Fruit fly (Drosophila melanogaster) whole organism, prepupa: ENCODE results near the gene CG2641.

ENCODE experiments used
- CG10631 ChIP-seq: fragments of 200-800 bp; sonication (Bioruptor generic); optimal IDR thresholded peaks from 2 replicates; lab custom pipeline; 2016; ENCODE audit warnings: missing biosample characterization, missing genetic modification characterization
- CG10669 ChIP-seq: fragments of 200-800 bp; sonication (Bioruptor generic); optimal IDR thresholded peaks from 3 replicates; lab custom pipeline; 2018; ENCODE audit warnings: missing biosample characterization, mild to moderate bottlenecking, missing genetic modification characterization, moderate library complexity
- CG15336 ChIP-seq: fragments of 200-800 bp; sonication (Bioruptor generic); IDR thresholded peaks from 2 replicates; pipeline ENCODE4 v1.3.6; 2022; ENCODE audit warnings: missing biosample characterization, missing genetic modification characterization
- CG1621 ChIP-seq: fragments of 200-800 bp; sonication (Bioruptor generic); optimal IDR thresholded peaks from 3 replicates; lab custom pipeline; 2018; ENCODE audit warnings: missing biosample characterization, mild to moderate bottlenecking, missing genetic modification characterization
- CG16779 ChIP-seq: fragments of 200-800 bp; sonication (Bioruptor generic); optimal IDR thresholded peaks from 3 replicates; lab custom pipeline; 2017; ENCODE audit warnings: missing biosample characterization, mild to moderate bottlenecking, missing genetic modification characterization
- CG3032 ChIP-seq: fragments of 200-800 bp; optimal IDR thresholded peaks from 2 replicates; lab custom pipeline; 2019; ENCODE audit warnings: missing biosample characterization, mild to moderate bottlenecking, missing genetic modification characterization, moderate library complexity
- CG32006 ChIP-seq: fragments of 200-800 bp; sonication (Bioruptor generic); optimal IDR thresholded peaks from 3 replicates; lab custom pipeline; 2017; ENCODE audit warnings: missing biosample characterization, mild to moderate bottlenecking, missing genetic modification characterization
- CG34406 ChIP-seq: fragments of 200-800 bp; sonication (Bioruptor generic); optimal IDR thresholded peaks from 3 replicates; lab custom pipeline; 2016; ENCODE audit warnings: missing biosample characterization, missing genetic modification characterization
- CG3919 ChIP-seq: fragments of 200-800 bp; sonication (Bioruptor generic); optimal IDR thresholded peaks from 3 replicates; lab custom pipeline; 2016; ENCODE audit warnings: missing biosample characterization, missing genetic modification characterization
- CG6163 ChIP-seq: fragments of 200-800 bp; sonication (Bioruptor generic); IDR thresholded peaks from 3 replicates; pipeline ENCODE4 v1.3.6; 2022; ENCODE audit warnings: missing biosample characterization, missing genetic modification characterization
- CG6276 ChIP-seq: fragments of 200-800 bp; sonication (Bioruptor generic); optimal IDR thresholded peaks from 2 replicates; lab custom pipeline; 2017; ENCODE audit warnings: missing biosample characterization, mild to moderate bottlenecking, missing genetic modification characterization
- CG6792 ChIP-seq: fragments of 200-800 bp; sonication (Bioruptor generic); optimal IDR thresholded peaks from 3 replicates; lab custom pipeline; 2016; ENCODE audit warnings: missing biosample characterization, missing genetic modification characterization
- CG6808 ChIP-seq: fragments of 200-800 bp; sonication (Bioruptor generic); optimal IDR thresholded peaks from 3 replicates; lab custom pipeline; 2017; ENCODE audit warnings: missing biosample characterization, missing genetic modification characterization, mild to moderate bottlenecking, moderate library complexity, missing genetic modification reagents
- CG6854 ChIP-seq: fragments of 200-800 bp; sonication (Bioruptor generic); optimal IDR thresholded peaks from 2 replicates; lab custom pipeline; 2017; ENCODE audit warnings: missing biosample characterization, mild to moderate bottlenecking, missing genetic modification characterization
- CG7368 ChIP-seq: fragments of 200-800 bp; sonication (Bioruptor generic); optimal IDR thresholded peaks from 3 replicates; lab custom pipeline; 2016; ENCODE audit warnings: missing biosample characterization, missing genetic modification characterization
- CG8119 ChIP-seq: fragments of 200-800 bp; sonication (Bioruptor generic); IDR thresholded peaks from 3 replicates; pipeline ENCODE4 v1.3.6; 2022; ENCODE audit warnings: missing biosample characterization, missing genetic modification characterization
- CG8319 ChIP-seq: fragments of 200-800 bp; sonication (Bioruptor generic); optimal IDR thresholded peaks from 3 replicates; lab custom pipeline; 2016; ENCODE audit warnings: missing biosample characterization, missing genetic modification characterization
- CG8632 ChIP-seq: fragments of 200-800 bp; sonication (Bioruptor generic); optimal IDR thresholded peaks from 3 replicates; lab custom pipeline; 2016; ENCODE audit warnings: missing biosample characterization, missing genetic modification characterization
- CG9139 ChIP-seq: fragments of 200-800 bp; sonication (Bioruptor generic); optimal IDR thresholded peaks from 3 replicates; lab custom pipeline; 2017; ENCODE audit warnings: missing biosample characterization, mild to moderate bottlenecking, missing genetic modification characterization
- Eip75B ChIP-seq: fragments of 200-800 bp; sonication (Bioruptor generic); optimal IDR thresholded peaks from 3 replicates; lab custom pipeline; 2016; ENCODE audit warnings: missing biosample characterization, missing genetic modification characterization
- Eip78C ChIP-seq: fragments of 200-800 bp; sonication (Bioruptor generic); peaks from one replicate; lab custom pipeline; 2016; ENCODE audit warnings: missing biosample characterization, missing genetic modification characterization
- Ets21C ChIP-seq: fragments of 200-800 bp; sonication (Bioruptor generic); optimal IDR thresholded peaks from 3 replicates; lab custom pipeline; 2016; ENCODE audit warnings: missing biosample characterization, missing genetic modification characterization
- Ets96B ChIP-seq: fragments of 200-800 bp; optimal IDR thresholded peaks from 2 replicates; lab custom pipeline; 2019; ENCODE audit warnings: missing biosample characterization, mild to moderate bottlenecking, missing genetic modification characterization, moderate library complexity
- Gug ChIP-seq: fragments of 200-800 bp; sonication (Bioruptor generic); IDR thresholded peaks from 2 replicates; pipeline ENCODE4 v1.3.6; 2022; ENCODE audit warnings: missing biosample characterization, missing genetic modification characterization
- Hr38 ChIP-seq: sonication (Bioruptor generic); optimal IDR thresholded peaks from 2 replicates; lab custom pipeline; 2016; ENCODE audit warnings: missing biosample characterization, missing genetic modification characterization
- Hr4 ChIP-seq: fragments of 200-800 bp; sonication (Bioruptor generic); optimal IDR thresholded peaks from 3 replicates; lab custom pipeline; 2016; ENCODE audit warnings: missing biosample characterization, missing genetic modification characterization
- Lpt ChIP-seq: fragments of 200-800 bp; sonication (Bioruptor generic); optimal IDR thresholded peaks from 3 replicates; lab custom pipeline; 2016; ENCODE audit warnings: missing biosample characterization, missing genetic modification characterization
- Met ChIP-seq: fragments of 200-800 bp; sonication (Bioruptor generic); optimal IDR thresholded peaks from 3 replicates; lab custom pipeline; 2016; ENCODE audit warnings: missing biosample characterization, missing genetic modification characterization
- Smox ChIP-seq: fragments of 200-800 bp; sonication (Bioruptor generic); optimal IDR thresholded peaks from 3 replicates; lab custom pipeline; 2016; ENCODE audit warnings: missing biosample characterization, missing genetic modification characterization
- Sox102F ChIP-seq: fragments of 200-800 bp; sonication (Bioruptor generic); optimal IDR thresholded peaks from 2 replicates; lab custom pipeline; 2016; ENCODE audit warnings: missing biosample characterization, mild to moderate bottlenecking, missing genetic modification characterization
- Sox15 ChIP-seq: fragments of 200-800 bp; sonication (Bioruptor generic); optimal IDR thresholded peaks from 3 replicates; lab custom pipeline; 2016; ENCODE audit warnings: missing biosample characterization, missing genetic modification characterization
- achi ChIP-seq: fragments of 200-800 bp; sonication (Bioruptor generic); optimal IDR thresholded peaks from 3 replicates; lab custom pipeline; 2016; ENCODE audit warnings: missing biosample characterization, missing genetic modification characterization
- cyc ChIP-seq: fragments of 200-800 bp; sonication (Bioruptor generic); optimal IDR thresholded peaks from 3 replicates; lab custom pipeline; 2016; ENCODE audit warnings: missing biosample characterization, missing genetic modification characterization
- dsx ChIP-seq: fragments of 200-800 bp; optimal IDR thresholded peaks from 3 replicates; lab custom pipeline; 2019; ENCODE audit warnings: missing biosample characterization, mild to moderate bottlenecking, missing genetic modification characterization, moderate library complexity; ENCODE audit not compliant: poor library complexity, severe bottlenecking
- eg ChIP-seq: fragments of 200-800 bp; sonication (Bioruptor generic); IDR thresholded peaks from 3 replicates; pipeline ENCODE4 v1.3.6; 2022; ENCODE audit warnings: missing biosample characterization, missing genetic modification characterization
- esn ChIP-seq: fragments of 200-800 bp; sonication (Bioruptor generic); optimal IDR thresholded peaks from 2 replicates; lab custom pipeline; 2016; ENCODE audit warnings: missing biosample characterization, mild to moderate bottlenecking, missing genetic modification characterization, moderate library complexity
- fd59A ChIP-seq: fragments of 200-800 bp; sonication (Bioruptor generic); optimal IDR thresholded peaks from 2 replicates; lab custom pipeline; 2017; ENCODE audit warnings: missing biosample characterization, mild to moderate bottlenecking, missing genetic modification characterization, missing genetic modification reagents
- fkh ChIP-seq: fragments of 200-800 bp; sonication (Bioruptor generic); optimal IDR thresholded peaks from 3 replicates; lab custom pipeline; 2017; ENCODE audit warnings: missing biosample characterization, mild to moderate bottlenecking, missing genetic modification characterization, moderate library complexity
- lz ChIP-seq: fragments of 200-800 bp; sonication (Bioruptor generic); optimal IDR thresholded peaks from 3 replicates; lab custom pipeline; 2016; ENCODE audit warnings: missing biosample characterization, missing genetic modification characterization
- net ChIP-seq: fragments of 200-800 bp; sonication (Bioruptor generic); optimal IDR thresholded peaks from 3 replicates; lab custom pipeline; 2016; ENCODE audit warnings: missing biosample characterization, missing genetic modification characterization
- pdm3 ChIP-seq: fragments of 200-800 bp; sonication (Bioruptor generic); optimal IDR thresholded peaks from 3 replicates; lab custom pipeline; 2016; ENCODE audit warnings: missing biosample characterization, missing genetic modification characterization
- salr ChIP-seq, 2 experiments: fragments of 200-800 bp; sonication (Bioruptor generic); optimal IDR thresholded peaks; 3 replicates each; lab custom pipeline; 2016 to 2018; ENCODE audit warnings: missing biosample characterization in 2 of 2, missing genetic modification characterization in 2 of 2, mild to moderate bottlenecking in 1 of 2
- spab ChIP-seq: fragments of 200-800 bp; sonication (Bioruptor generic); optimal IDR thresholded peaks from 2 replicates; lab custom pipeline; 2017; ENCODE audit warnings: missing biosample characterization, mild to moderate bottlenecking, missing genetic modification characterization, missing genetic modification reagents
- ss ChIP-seq, 2 experiments: fragments of 200-800 bp; sonication (Bioruptor generic); optimal IDR thresholded peaks; 2 replicates in 1 of 2; 3 replicates in 1 of 2; lab custom pipeline; 2017 to 2018; ENCODE audit warnings: mild to moderate bottlenecking in 2 of 2, missing biosample characterization in 2 of 2, missing genetic modification characterization in 2 of 2, moderate library complexity in 1 of 2
- svp ChIP-seq: fragments of 200-800 bp; sonication (Bioruptor generic); peaks from one replicate; lab custom pipeline; 2016; ENCODE audit warnings: missing biosample characterization, missing genetic modification characterization
- topi ChIP-seq: fragments of 200-800 bp; sonication (Bioruptor generic); optimal IDR thresholded peaks from 3 replicates; lab custom pipeline; 2016; ENCODE audit warnings: missing biosample characterization, missing genetic modification characterization
- vri ChIP-seq: fragments of 200-800 bp; sonication (Bioruptor generic); optimal IDR thresholded peaks from 3 replicates; lab custom pipeline; 2016; ENCODE audit warnings: missing biosample characterization, mild to moderate bottlenecking, missing genetic modification characterization

CG2641 gene

dm6 chr3R:7793855-7794254 lies at the start of gene CG2641:
Gene CG2641 (plus strand): TSS chr3R:7794069.
- TF ChIP-seq Sox102F (GFP tag; lab: Kevin White, UChicago) = peak; percentile 25
- TF ChIP-seq net = peak; percentile 65
- peak in 1 of 2 experiments; percentile 58 for TF ChIP-seq ss (GFP tag; optimal IDR thresholded peaks at IDR 0.05; lab: Kevin White, UChicago)
- TF ChIP-seq CG8319 (GFP tag; lab: Kevin White, UChicago) = no peak
- TF ChIP-seq Gug (GFP tag; lab: Robert Waterston, UW) = no peak
- TF ChIP-seq achi (GFP tag; lab: Kevin White, UChicago) = peak; percentile 24
- peak; percentile 51 for TF ChIP-seq svp (GFP tag; lab: Kevin White, UChicago)
- TF ChIP-seq CG10669 (GFP tag; lab: Kevin White, UChicago) = peak; percentile 31
- peak; percentile 67 for TF ChIP-seq vri (GFP tag; lab: Kevin White, UChicago)
- TF ChIP-seq CG9139 (GFP tag; lab: Kevin White, UChicago) = peak; percentile 48
- no peak for TF ChIP-seq Hr38 (GFP tag; lab: Kevin White, UChicago)
- peak; percentile 90 for TF ChIP-seq CG15336
- no peak for TF ChIP-seq CG3032 (tag; lab: Kevin White, UChicago)
- peak; percentile 89 for TF ChIP-seq CG8119
- no peak for TF ChIP-seq CG6854 (GFP tag; lab: Kevin White, UChicago)
- peak; percentile 94 for TF ChIP-seq CG6163 (GFP tag; lab: Robert Waterston, UW)
- peak; percentile 16 for TF ChIP-seq spab
- TF ChIP-seq dsx = no peak
- TF ChIP-seq Sox15 = no peak
- no peak for TF ChIP-seq esn (GFP tag; lab: Kevin White, UChicago)
- peak in 1 of 2 experiments; percentile 27 for TF ChIP-seq salr (GFP tag; optimal IDR thresholded peaks at IDR 0.05; lab: Kevin White, UChicago)
- TF ChIP-seq fkh (GFP tag; lab: Kevin White, UChicago) = peak; percentile 22
- no peak for TF ChIP-seq Met (GFP tag; lab: Kevin White, UChicago)
- no peak for TF ChIP-seq lz (GFP tag; lab: Kevin White, UChicago)
- no peak for TF ChIP-seq CG6792
- TF ChIP-seq eg (GFP tag; lab: Robert Waterston, UW) = peak; percentile 92
- peak; percentile 31 for TF ChIP-seq CG1621 (tag; lab: Kevin White, UChicago)
- TF ChIP-seq CG7368 (GFP tag; lab: Kevin White, UChicago) = peak; percentile 18
- peak; percentile 3 for TF ChIP-seq Lpt (GFP tag; lab: Kevin White, UChicago)
- no peak for TF ChIP-seq CG3919
- TF ChIP-seq Hr4 (GFP tag; lab: Kevin White, UChicago) = no peak
- peak; percentile 14 for TF ChIP-seq CG34406 (GFP tag; lab: Kevin White, UChicago)
- TF ChIP-seq CG8632 (GFP tag; lab: Kevin White, UChicago) = no peak
- TF ChIP-seq fd59A (GFP tag; lab: Kevin White, UChicago) = peak; percentile 3
- TF ChIP-seq CG16779 = peak; percentile 74
- peak; percentile 28 for TF ChIP-seq pdm3 (GFP tag; lab: Kevin White, UChicago)
- TF ChIP-seq Eip78C = peak; percentile 59
- peak; percentile 45 for TF ChIP-seq CG6808 (GFP tag; lab: Kevin White, UChicago)
- no peak for TF ChIP-seq cyc (GFP tag; lab: Kevin White, UChicago)
- TF ChIP-seq Ets21C (GFP tag; lab: Kevin White, UChicago) = no peak
- TF ChIP-seq CG6276 (GFP tag; lab: Kevin White, UChicago) = peak; percentile 75
- TF ChIP-seq CG10631 (GFP tag; lab: Kevin White, UChicago) = no peak
- TF ChIP-seq, all 60 proteins: peak for 25

dm6 chr3R:7749993-7750392 lies 43.9 kb upstream of the CG2641 start, which contains the start of gene pyd3:
Gene pyd3 (minus strand): TSS chr3R:7750079.
- 0 out of 2 replicates have a peak, but pooled peaks have one; percentile 37 for TF ChIP-seq CG15336
- no peak for TF ChIP-seq topi
- 0 out of 3 replicates have a peak, but pooled peaks have one; percentile 15 for TF ChIP-seq CG6163 (GFP tag; lab: Robert Waterston, UW)
- TF ChIP-seq Eip78C = peak; percentile 34
- TF ChIP-seq CG16779 = no peak
- peak; percentile 39 for TF ChIP-seq CG10669 (GFP tag; lab: Kevin White, UChicago)
- TF ChIP-seq Hr38 (GFP tag; lab: Kevin White, UChicago) = no peak
- TF ChIP-seq Hr4 (GFP tag; lab: Kevin White, UChicago) = peak; percentile 16
- no peak for TF ChIP-seq Gug (GFP tag; lab: Robert Waterston, UW)
- TF ChIP-seq Eip75B (GFP tag; lab: Kevin White, UChicago) = no peak
- TF ChIP-seq CG6808 (GFP tag; lab: Kevin White, UChicago) = peak; percentile 6
- TF ChIP-seq achi (GFP tag; lab: Kevin White, UChicago) = peak; percentile 5
- peak; percentile 45 for TF ChIP-seq CG32006
- TF ChIP-seq Ets96B (tag; lab: Kevin White, UChicago) = peak; percentile 51
- TF ChIP-seq svp (GFP tag; lab: Kevin White, UChicago) = peak; percentile 59
- no peak for TF ChIP-seq Smox
- TF ChIP-seq, all 60 proteins: peak for 10
